Fruit fly (Drosophila melanogaster) whole organism, embryonic: Measurements from ENCODE around the gene ph-p.
A peak's percentile ranks its signal among the peaks of the same experiment; 100 is the strongest.

Source experiments
- Adf1 ChIP-seq: fragments of 200-800 bp; sonication (Bioruptor generic); IDR thresholded peaks from 2 replicates; pipeline ENCODE4 v1.3.6; 2022; ENCODE audit warnings: missing biosample characterization, missing genetic modification characterization
- B-H1 ChIP-seq: fragments of 200-800 bp; sonication (Bioruptor generic); IDR thresholded peaks from 3 replicates; pipeline ENCODE4 v1.3.6; 2022; ENCODE audit warnings: missing biosample characterization, missing genetic modification characterization
- CG10147 ChIP-seq: fragments of 200-800 bp; sonication (Bioruptor generic); optimal IDR thresholded peaks from 2 replicates; lab custom pipeline; 2019; ENCODE audit warnings: missing biosample characterization, mild to moderate bottlenecking, missing genetic modification characterization, moderate library complexity
- CG10321 ChIP-seq: fragments of 200-800 bp; sonication (Bioruptor generic); IDR thresholded peaks from 2 replicates; pipeline ENCODE4 v1.3.6; 2022; ENCODE audit warnings: missing biosample characterization, missing genetic modification characterization
- CG10543 ChIP-seq: fragments of 200-800 bp; sonication (Bioruptor generic); optimal IDR thresholded peaks from 3 replicates; lab custom pipeline; 2017; ENCODE audit warnings: missing biosample characterization, mild to moderate bottlenecking, missing genetic modification characterization, moderate library complexity
- CG10654 ChIP-seq: fragments of 200-800 bp; sonication (Bioruptor generic); optimal IDR thresholded peaks from 2 replicates; lab custom pipeline; 2016; ENCODE audit warnings: missing biosample characterization, missing genetic modification characterization
- CG10979 ChIP-seq: fragments of 200-800 bp; sonication (Bioruptor generic); optimal IDR thresholded peaks from 2 replicates; lab custom pipeline; 2018; ENCODE audit warnings: missing biosample characterization, mild to moderate bottlenecking, missing genetic modification characterization, moderate library complexity
- CG11247 ChIP-seq: fragments of 200-800 bp; sonication (Bioruptor generic); IDR thresholded peaks from 2 replicates; pipeline ENCODE4 v1.3.6; 2022; ENCODE audit warnings: missing biosample characterization, missing genetic modification characterization
- CG15601 ChIP-seq: fragments of 200-800 bp; sonication (Bioruptor generic); optimal IDR thresholded peaks from 3 replicates; lab custom pipeline; 2019; ENCODE audit warnings: missing biosample characterization, mild to moderate bottlenecking, missing genetic modification characterization, moderate library complexity
- CG1647 ChIP-seq: fragments of 200-800 bp; sonication (Bioruptor generic); optimal IDR thresholded peaks from 3 replicates; lab custom pipeline; 2016; ENCODE audit warnings: missing biosample characterization, missing genetic modification characterization
- CG17186 ChIP-seq: fragments of 200-800 bp; sonication (Bioruptor generic); optimal IDR thresholded peaks from 3 replicates; lab custom pipeline; 2017; ENCODE audit warnings: missing biosample characterization, missing genetic modification reagents, missing genetic modification characterization
- CG18764 ChIP-seq: fragments of 200-800 bp; sonication (Bioruptor generic); optimal IDR thresholded peaks from 3 replicates; lab custom pipeline; 2016; ENCODE audit warnings: missing biosample characterization, missing genetic modification characterization
- CG31224 ChIP-seq: fragments of 200-800 bp; sonication (Bioruptor generic); IDR thresholded peaks from 2 replicates; pipeline ENCODE4 v1.3.6; 2022; ENCODE audit warnings: missing biosample characterization, missing genetic modification characterization
- CG31388 ChIP-seq: fragments of 200-800 bp; sonication (Bioruptor generic); optimal IDR thresholded peaks from 2 replicates; lab custom pipeline; 2016; ENCODE audit warnings: missing biosample characterization, missing genetic modification characterization
- CG5245 ChIP-seq: fragments of 200-800 bp; sonication (Bioruptor generic); optimal IDR thresholded peaks from 3 replicates; lab custom pipeline; 2016; ENCODE audit warnings: missing biosample characterization, missing genetic modification characterization
- CG6175 ChIP-seq: fragments of 200-800 bp; sonication (Bioruptor generic); IDR thresholded peaks from 3 replicates; pipeline ENCODE4 v1.3.6; 2022; ENCODE audit warnings: missing biosample characterization, missing genetic modification characterization
- CG6765 ChIP-seq: fragments of 200-800 bp; sonication (Bioruptor generic); optimal IDR thresholded peaks from 3 replicates; lab custom pipeline; 2017; ENCODE audit warnings: missing biosample characterization, mild to moderate bottlenecking, missing genetic modification characterization
- CG7786 ChIP-seq: fragments of 200-800 bp; sonication (Bioruptor generic); optimal IDR thresholded peaks from 2 replicates; lab custom pipeline; 2016; ENCODE audit warnings: missing biosample characterization, missing genetic modification characterization
- CG7928 ChIP-seq: fragments of 200-800 bp; sonication (Bioruptor generic); optimal IDR thresholded peaks from 2 replicates; lab custom pipeline; 2017; ENCODE audit warnings: missing biosample characterization, mild to moderate bottlenecking, missing genetic modification characterization
- CG7963 ChIP-seq: fragments of 200-800 bp; sonication (Bioruptor generic); IDR thresholded peaks from 3 replicates; pipeline ENCODE4 v1.3.6; 2022; ENCODE audit warnings: missing biosample characterization, missing genetic modification characterization; ENCODE audit not compliant: partially characterized antibody
- CG8089 ChIP-seq: fragments of 200-800 bp; sonication (Bioruptor generic); optimal IDR thresholded peaks from 3 replicates; lab custom pipeline; 2016; ENCODE audit warnings: missing biosample characterization, missing genetic modification characterization
- CG8765 ChIP-seq: fragments of 200-800 bp; sonication (Bioruptor generic); IDR thresholded peaks from 2 replicates; pipeline ENCODE4 v1.3.6; 2022; ENCODE audit warnings: missing biosample characterization, missing genetic modification characterization
- CG9609 ChIP-seq: fragments of 200-800 bp; sonication (Bioruptor generic); optimal IDR thresholded peaks from 3 replicates; lab custom pipeline; 2016; ENCODE audit warnings: missing biosample characterization, missing genetic modification characterization
- CG9817 ChIP-seq: fragments of 200-800 bp; sonication (Bioruptor generic); optimal IDR thresholded peaks from 2 replicates; lab custom pipeline; 2018; ENCODE audit warnings: missing biosample characterization, mild to moderate bottlenecking, missing genetic modification characterization, moderate library complexity
- CkIIα-i1 ChIP-seq: fragments of 200-800 bp; sonication (Bioruptor generic); IDR thresholded peaks from 2 replicates; pipeline ENCODE4 v1.3.6; 2022; ENCODE audit warnings: missing biosample characterization, missing genetic modification characterization
- Dip3 ChIP-seq: fragments of 200-800 bp; sonication (Bioruptor generic); optimal IDR thresholded peaks from 3 replicates; lab custom pipeline; 2016; ENCODE audit warnings: missing biosample characterization, missing genetic modification characterization
- Fer1 ChIP-seq: fragments of 200-800 bp; sonication (Bioruptor generic); optimal IDR thresholded peaks from 2 replicates; lab custom pipeline; 2017; ENCODE audit warnings: missing biosample characterization, mild to moderate bottlenecking, missing genetic modification characterization
- HLH3B ChIP-seq: fragments of 200-800 bp; sonication (Bioruptor generic); IDR thresholded peaks from 2 replicates; pipeline ENCODE4 v1.3.6; 2022; ENCODE audit warnings: missing biosample characterization, missing genetic modification characterization
- HLHmδ ChIP-seq: fragments of 200-800 bp; sonication (Bioruptor generic); optimal IDR thresholded peaks from 2 replicates; lab custom pipeline; 2018; ENCODE audit warnings: missing biosample characterization, mild to moderate bottlenecking, missing genetic modification characterization, moderate library complexity
- HmgD ChIP-seq: fragments of 200-800 bp; sonication (Bioruptor generic); optimal IDR thresholded peaks from 3 replicates; lab custom pipeline; 2016; ENCODE audit warnings: missing biosample characterization, missing genetic modification characterization
- Hr51 ChIP-seq, 2 experiments: fragments of 200-800 bp; sonication (Bioruptor generic); optimal IDR thresholded peaks; 2 replicates in 1 of 2; 3 replicates in 1 of 2; lab custom pipeline; 2016 to 2018; ENCODE audit warnings: missing biosample characterization in 2 of 2, missing genetic modification characterization in 2 of 2, mild to moderate bottlenecking in 1 of 2, moderate library complexity in 1 of 2
- Lim3 ChIP-seq: fragments of 200-800 bp; sonication (Bioruptor generic); IDR thresholded peaks from 2 replicates; pipeline ENCODE4 v1.3.6; 2022; ENCODE audit warnings: missing biosample characterization, missing genetic modification characterization
- MESR4 ChIP-seq: fragments of 200-800 bp; sonication (Bioruptor generic); optimal IDR thresholded peaks from 2 replicates; lab custom pipeline; 2018; ENCODE audit warnings: missing biosample characterization, mild to moderate bottlenecking, missing genetic modification characterization, moderate library complexity
- Mes4 ChIP-seq: fragments of 200-800 bp; sonication (Bioruptor generic); optimal IDR thresholded peaks from 2 replicates; lab custom pipeline; 2016; ENCODE audit warnings: missing biosample characterization, missing genetic modification characterization
- Neu2 ChIP-seq: fragments of 200-800 bp; sonication (Bioruptor generic); optimal IDR thresholded peaks from 3 replicates; lab custom pipeline; 2016; ENCODE audit warnings: missing biosample characterization, missing genetic modification characterization, borderline replicate concordance
- Scr ChIP-seq: fragments of 200-800 bp; sonication (Bioruptor generic); IDR thresholded peaks from 2 replicates; pipeline ENCODE4 v1.3.6; 2022; ENCODE audit warnings: missing biosample characterization, missing genetic modification characterization; ENCODE audit not compliant: partially characterized antibody
- ash1 ChIP-seq: fragments of 200-800 bp; sonication (Bioruptor generic); optimal IDR thresholded peaks from 2 replicates; lab custom pipeline; 2018; ENCODE audit warnings: missing biosample characterization, mild to moderate bottlenecking, missing genetic modification characterization
- ci ChIP-seq: fragments of 200-800 bp; sonication (Bioruptor generic); IDR thresholded peaks from 3 replicates; pipeline ENCODE4 v1.3.6; 2022; ENCODE audit warnings: missing biosample characterization, missing genetic modification characterization
- cwo ChIP-seq: fragments of 200-800 bp; sonication (Bioruptor generic); optimal IDR thresholded peaks from 3 replicates; lab custom pipeline; 2017; ENCODE audit warnings: missing biosample characterization, missing genetic modification characterization, mild to moderate bottlenecking, moderate library complexity, missing genetic modification reagents
- dm ChIP-seq: fragments of 200-800 bp; sonication (Bioruptor generic); optimal IDR thresholded peaks from 3 replicates; lab custom pipeline; 2016; ENCODE audit warnings: missing biosample characterization, missing genetic modification characterization
- dysf ChIP-seq: fragments of 200-800 bp; sonication (Bioruptor generic); IDR thresholded peaks from 3 replicates; pipeline ENCODE4 v1.3.6; 2022; ENCODE audit warnings: missing biosample characterization, missing genetic modification characterization
- exex ChIP-seq: fragments of 200-800 bp; sonication (Bioruptor generic); optimal IDR thresholded peaks from 4 replicates; lab custom pipeline; 2018; ENCODE audit warnings: missing biosample characterization, mild to moderate bottlenecking, missing genetic modification characterization, moderate library complexity
- grn ChIP-seq: fragments of 200-800 bp; sonication (Bioruptor generic); optimal IDR thresholded peaks from 3 replicates; lab custom pipeline; 2017; ENCODE audit warnings: missing biosample characterization, missing genetic modification characterization
- ham ChIP-seq: fragments of 200-800 bp; sonication (Bioruptor generic); IDR thresholded peaks from 2 replicates; pipeline ENCODE4 v1.3.6; 2022; ENCODE audit warnings: missing biosample characterization, missing genetic modification characterization
- luna ChIP-seq: fragments of 200-800 bp; sonication (Bioruptor generic); optimal IDR thresholded peaks from 2 replicates; lab custom pipeline; 2016; ENCODE audit warnings: missing biosample characterization, missing genetic modification characterization
- pho ChIP-seq: fragments of 200-800 bp; sonication (Bioruptor generic); optimal IDR thresholded peaks from 2 replicates; lab custom pipeline; 2016; ENCODE audit warnings: missing biosample characterization, missing genetic modification characterization
- seq ChIP-seq: fragments of 200-800 bp; sonication (Bioruptor generic); IDR thresholded peaks from 2 replicates; pipeline ENCODE4 v1.3.6; 2022; ENCODE audit warnings: missing biosample characterization, missing genetic modification characterization
- sug ChIP-seq: fragments of 200-800 bp; optimal IDR thresholded peaks from 2 replicates; lab custom pipeline; 2019; ENCODE audit warnings: missing biosample characterization, mild to moderate bottlenecking, missing genetic modification characterization, moderate library complexity
- trh ChIP-seq: fragments of 200-800 bp; sonication (Bioruptor generic); optimal IDR thresholded peaks from 2 replicates; lab custom pipeline; 2016; ENCODE audit warnings: missing biosample characterization, missing genetic modification characterization
- vnd ChIP-seq: fragments of 200-800 bp; sonication (Bioruptor generic); IDR thresholded peaks from 3 replicates; pipeline ENCODE4 v1.3.6; 2022; ENCODE audit warnings: missing biosample characterization, missing genetic modification characterization; ENCODE audit not compliant: partially characterized antibody

ph-p gene

DNA sequence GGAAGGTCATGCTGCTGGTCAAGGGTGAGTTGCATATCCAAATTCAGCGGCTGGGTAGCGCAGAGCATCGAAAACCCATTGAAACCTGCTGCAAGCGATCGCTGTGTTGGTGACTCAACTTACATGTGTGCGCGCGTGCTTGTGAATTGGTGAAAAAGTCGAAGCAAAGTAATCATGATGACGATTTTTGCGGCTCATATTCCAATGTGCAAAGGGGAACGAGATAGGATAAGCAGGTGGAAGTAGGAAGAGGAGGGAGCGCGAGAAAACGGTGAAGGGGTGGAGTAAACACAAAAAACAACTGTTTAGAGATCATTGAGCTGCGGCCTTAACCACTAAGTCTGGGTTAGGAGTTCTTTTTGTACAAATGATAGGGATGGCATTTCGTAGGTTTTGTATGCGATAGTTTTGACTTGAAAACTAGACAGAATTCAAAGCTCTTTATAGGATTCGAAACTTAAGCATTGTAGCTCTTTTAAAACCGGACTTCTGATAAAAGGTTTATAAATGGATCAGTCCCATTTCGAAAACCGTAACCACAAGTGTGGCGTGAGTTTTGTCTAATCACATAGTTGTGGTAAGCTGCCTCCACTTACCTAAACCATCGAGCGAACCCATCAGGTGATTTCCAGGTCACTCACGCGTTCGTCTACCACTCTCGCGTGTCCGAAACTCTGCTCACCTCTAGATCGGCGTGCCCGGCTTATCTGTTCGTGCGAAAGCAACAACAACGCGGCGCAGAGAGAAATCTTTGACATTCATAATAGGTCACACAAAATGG lies 7.7 kb upstream of the ph-p start (continued):
- peak; percentile 29 for TF ChIP-seq Fer1 (GFP tag; lab: Kevin White, UChicago)
- TF ChIP-seq CG9609 (GFP tag; lab: Kevin White, UChicago) = no peak
- TF ChIP-seq HLHmδ = no peak
- TF ChIP-seq CG5245 (GFP tag; lab: Kevin White, UChicago) = peak; percentile 3
- TF ChIP-seq CG18764 (GFP tag; lab: Kevin White, UChicago) = no peak
- no peak for TF ChIP-seq CG10321 (GFP tag; lab: Robert Waterston, UW)
- peak; percentile 77 for TF ChIP-seq CG10543 (GFP tag; lab: Kevin White, UChicago)
- TF ChIP-seq CG8089 = no peak
- TF ChIP-seq CG7928 (GFP tag; lab: Kevin White, UChicago) = no peak
- peak; percentile 27 for TF ChIP-seq luna (GFP tag; lab: Kevin White, UChicago)
- TF ChIP-seq ash1 = no peak
- TF ChIP-seq CG8765 (GFP tag; lab: Robert Waterston, UW) = no peak
- TF ChIP-seq exex (tag; lab: Kevin White, UChicago) = no peak
- no peak for TF ChIP-seq Neu2
- TF ChIP-seq seq (GFP tag; lab: Robert Waterston, UW) = no peak
- TF ChIP-seq CG10654 = no peak
- TF ChIP-seq grn (GFP tag; lab: Kevin White, UChicago) = peak; percentile 7
- no peak for TF ChIP-seq Adf1
- no peak for TF ChIP-seq CG1647
- peak; percentile 49; the same call in 1 of the 3 replicates for TF ChIP-seq ci
- TF ChIP-seq Hr51 (GFP tag; optimal IDR thresholded peaks at IDR 0.05; lab: Kevin White, UChicago) = peak in 1 of 2 experiments; percentile 28
- TF ChIP-seq Mes4 (GFP tag; lab: Kevin White, UChicago) = no peak
- TF ChIP-seq CG15601 (tag; lab: Kevin White, UChicago) = no peak
- TF ChIP-seq dysf (GFP tag; lab: Robert Waterston, UW) = peak; percentile 49; the same call in 2 of the 3 replicates
- peak; percentile 12 for TF ChIP-seq cwo (GFP tag; lab: Kevin White, UChicago)
- TF ChIP-seq CG7963 = 0 out of 3 replicates have a peak, but pooled peaks have one; percentile 45
- peak; percentile 32 for TF ChIP-seq CG6765 (GFP tag; lab: Kevin White, UChicago)
- no peak for TF ChIP-seq CG17186 (GFP tag; lab: Kevin White, UChicago)
- TF ChIP-seq HmgD (GFP tag; lab: Kevin White, UChicago) = no peak
- no peak for TF ChIP-seq HLH3B (GFP tag; lab: Robert Waterston, UW)
- peak; percentile 15 for TF ChIP-seq CG10979 (tag; lab: Kevin White, UChicago)
- 0 out of 2 replicates have a peak, but pooled peaks have one; percentile 6 for TF ChIP-seq CG11247 (GFP tag; lab: Robert Waterston, UW)
- peak; percentile 79 for TF ChIP-seq vnd (GFP tag; lab: Robert Waterston, UW)
- TF ChIP-seq CG9817 (tag; lab: Kevin White, UChicago) = peak; percentile 31
- peak; percentile 35 for TF ChIP-seq pho (GFP tag; lab: Kevin White, UChicago)
- no peak for TF ChIP-seq CG31224
- TF ChIP-seq Scr (GFP tag; lab: Robert Waterston, UW) = peak; percentile 87
- TF ChIP-seq MESR4 (GFP tag; lab: Kevin White, UChicago) = no peak
- no peak for TF ChIP-seq CkIIα-i1 (GFP tag; lab: Robert Waterston, UW)
- TF ChIP-seq Dip3 (GFP tag; lab: Kevin White, UChicago) = peak; percentile 40
- TF ChIP-seq sug = peak; percentile 41
- no peak for TF ChIP-seq CG31388
- TF ChIP-seq CG7786 (GFP tag; lab: Kevin White, UChicago) = peak; percentile 56
- no peak for TF ChIP-seq dm (GFP tag; lab: Kevin White, UChicago)
- no peak for TF ChIP-seq trh
- TF ChIP-seq B-H1 (GFP tag; lab: Robert Waterston, UW) = no peak
- TF ChIP-seq ham (GFP tag; lab: Robert Waterston, UW) = no peak
- TF ChIP-seq Lim3 (GFP tag; lab: Robert Waterston, UW) = no peak
- TF ChIP-seq CG6175 = no peak
- TF ChIP-seq CG10147 (GFP tag; lab: Kevin White, UChicago) = peak; percentile 55
